Worm (Caenorhabditis elegans): Measurements from ENCODE around the gene cysl-1.

DNA sequence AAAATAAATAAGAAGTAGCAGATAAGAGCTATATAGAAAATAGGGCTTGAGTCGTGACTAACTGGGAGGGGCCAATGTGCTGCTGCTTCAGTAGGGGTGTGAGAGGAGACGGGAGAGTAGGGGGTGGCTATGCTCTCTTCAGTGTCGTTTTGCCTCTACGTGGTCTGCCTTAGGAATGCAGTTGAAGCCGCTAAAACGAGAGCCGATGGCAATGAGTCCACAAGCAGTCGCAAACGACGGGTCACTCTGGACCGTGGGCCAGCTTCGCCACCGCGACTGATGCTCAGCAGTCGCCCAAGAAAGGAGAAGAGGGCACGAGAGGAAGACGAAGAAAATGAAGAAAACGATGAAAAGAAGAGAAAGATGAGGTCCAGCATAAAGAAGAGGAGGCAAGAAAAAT is 44.9 kb upstream of the cysl-1 start, which contains the start of gene grk-1:
- TF ChIP-seq unc-62 (GFP tag; optimal IDR thresholded peaks at IDR 0.05) (no peak), fos-1 (tag; optimal IDR thresholded peaks at IDR 0.05) (no peak), unc-39 (tag; optimal IDR thresholded peaks at IDR 0.05) (no peak), egl-27 (tag; optimal IDR thresholded peaks at IDR 0.05) (no peak), skn-1 (tag; optimal IDR thresholded peaks at IDR 0.05) (no peak), Y55F3AM.14 (GFP tag; optimal IDR thresholded peaks at IDR 0.05) (no peak), nhr-11 (tag; optimal IDR thresholded peaks at IDR 0.05) (no peak), nhr-25 (tag; optimal IDR thresholded peaks at IDR 0.05) (no peak), nhr-77 (tag; optimal IDR thresholded peaks at IDR 0.05) (no peak), mbf-1 (tag; optimal IDR thresholded peaks at IDR 0.05) (no peak), elt-3 (tag; optimal IDR thresholded peaks at IDR 0.05) (no peak), lin-13 (GFP tag; optimal IDR thresholded peaks at IDR 0.05) (no peak), elt-1 (tag; optimal IDR thresholded peaks at IDR 0.05) (no peak), lsy-2 (tag; optimal IDR thresholded peaks at IDR 0.05) (no peak)
